Worm (Caenorhabditis elegans) whole organism, L1 larva: ENCODE results near the gene lat-1.

ENCODE experiments used
- C16A3.4 ChIP-seq: fragments of 150-350 bp; optimal IDR thresholded peaks from 2 replicates; lab custom pipeline; 2014; ENCODE audit warnings: missing biosample characterization, missing genetic modification characterization
- C34B4.2 ChIP-seq: sonication (generic microtip); optimal IDR thresholded peaks from 2 replicates; lab custom pipeline; 2017; ENCODE audit warnings: mild to moderate bottlenecking, missing genetic modification characterization, missing compliant biosample characterization
- Y116A8C.19 ChIP-seq: sonication (generic microtip); optimal IDR thresholded peaks from 2 replicates; lab custom pipeline; 2016; ENCODE audit warnings: missing compliant biosample characterization, missing genetic modification characterization, borderline replicate concordance
- aha-1 ChIP-seq: fragments of 150-350 bp; optimal IDR thresholded peaks from 2 replicates; lab custom pipeline; 2014; ENCODE audit warnings: missing biosample characterization, missing genetic modification characterization
- alr-1 ChIP-seq: fragments of 200-800 bp; sonication (Bioruptor generic); optimal IDR thresholded peaks from 2 replicates; lab custom pipeline; 2018; ENCODE audit warnings: borderline replicate concordance, mild to moderate bottlenecking, missing genetic modification characterization, missing compliant biosample characterization
- aly-2 ChIP-seq: fragments of 150-350 bp; optimal IDR thresholded peaks from 2 replicates; lab custom pipeline; 2014; ENCODE audit warnings: missing biosample characterization, missing genetic modification characterization
- ama-1 ChIP-seq: fragments of 150-350 bp; optimal IDR thresholded peaks from 2 replicates; lab custom pipeline; 2014
- ceh-8 ChIP-seq: fragments of 200-800 bp; sonication (Bioruptor generic); optimal IDR thresholded peaks from 2 replicates; lab custom pipeline; 2018; ENCODE audit warnings: mild to moderate bottlenecking, missing genetic modification characterization, moderate library complexity, missing compliant biosample characterization
- ceh-82 ChIP-seq, 3 experiments: fragments of 150-350 bp in 1 of 3; sonication (generic microtip) in 2 of 3; optimal IDR thresholded peaks; 2 replicates each; lab custom pipeline; 2014 to 2017; ENCODE audit warnings: missing biosample characterization in 3 of 3, missing genetic modification characterization in 3 of 3
- ceh-88 ChIP-seq: fragments of 200-800 bp; sonication (Bioruptor generic); IDR thresholded peaks from 2 replicates; pipeline ENCODE4 v1.3.6; 2022; ENCODE audit warnings: missing genetic modification characterization, missing compliant biosample characterization
- ceh-90 ChIP-seq: sonication (generic microtip); optimal IDR thresholded peaks from 2 replicates; lab custom pipeline; 2016; ENCODE audit warnings: missing genetic modification characterization, missing compliant biosample characterization
- dpl-1 ChIP-seq, 3 experiments: fragments of 150-350 bp in 2 of 3; sonication (generic microtip) in 1 of 3; optimal IDR thresholded peaks; 2 replicates each; lab custom pipeline; 2014 to 2017; ENCODE audit warnings: missing biosample characterization in 3 of 3, missing genetic modification characterization in 3 of 3, missing genetic modification reagents in 3 of 3
- dsc-1 ChIP-seq: sonication (generic microtip); optimal IDR thresholded peaks from 2 replicates; lab custom pipeline; 2016; ENCODE audit warnings: mild to moderate bottlenecking, missing genetic modification characterization, missing compliant biosample characterization
- egl-13 ChIP-seq: sonication (generic microtip); optimal IDR thresholded peaks from 2 replicates; lab custom pipeline; 2016; ENCODE audit warnings: missing genotype, missing genetic modification reagents, missing genetic modification characterization, missing compliant biosample characterization
- elt-3 ChIP-seq, 6 experiments: fragments of 150-350 bp in 1 of 6; sonication (generic microtip); optimal IDR thresholded peaks; 2 replicates each; lab custom pipeline; 2017 to 2018; ENCODE audit warnings: missing biosample characterization in 6 of 6, missing genetic modification characterization in 6 of 6, inconsistent platforms in 1 of 6
- fkh-10 ChIP-seq: sonication (generic microtip); optimal IDR thresholded peaks from 2 replicates; lab custom pipeline; 2017; ENCODE audit warnings: missing biosample characterization, missing genetic modification reagents, missing genetic modification characterization
- fos-1 ChIP-seq: fragments of 150-350 bp; optimal IDR thresholded peaks from 2 replicates; lab custom pipeline; 2014; ENCODE audit warnings: missing biosample characterization, missing genetic modification characterization
- grh-1 ChIP-seq: fragments of 200-800 bp; sonication (Bioruptor generic); IDR thresholded peaks from 2 replicates; pipeline ENCODE4 v1.3.6; 2022; ENCODE audit warnings: missing genetic modification reagents, missing genetic modification characterization, missing compliant biosample characterization
- hlh-4 ChIP-seq: sonication (generic microtip); optimal IDR thresholded peaks from 2 replicates; lab custom pipeline; 2016; ENCODE audit warnings: mild to moderate bottlenecking, missing genetic modification characterization, missing compliant biosample characterization
- isw-1 ChIP-seq: fragments of 200-800 bp; sonication (Bioruptor generic); IDR thresholded peaks from 2 replicates; pipeline ENCODE4 v1.3.6; 2022; ENCODE audit warnings: missing genetic modification characterization, missing compliant biosample characterization
- lin-13 ChIP-seq: fragments of 150-350 bp; optimal IDR thresholded peaks from 2 replicates; lab custom pipeline; 2014; ENCODE audit warnings: missing biosample characterization, missing genetic modification reagents, missing genetic modification characterization
- lin-15B ChIP-seq: fragments of 150-350 bp; sonication (generic microtip); optimal IDR thresholded peaks from 3 replicates; lab custom pipeline; 2014; ENCODE audit warnings: missing biosample characterization, missing genetic modification characterization
- lin-35 ChIP-seq, 2 experiments: fragments of 150-350 bp; optimal IDR thresholded peaks; 2 replicates each; lab custom pipeline; 2014; ENCODE audit warnings: missing biosample characterization in 2 of 2, missing genetic modification characterization in 2 of 2, missing genetic modification reagents in 2 of 2
- lir-3 ChIP-seq: sonication (generic microtip); optimal IDR thresholded peaks from 2 replicates; lab custom pipeline; 2016; ENCODE audit warnings: mild to moderate bottlenecking, missing genetic modification characterization, moderate library complexity, missing compliant biosample characterization; ENCODE audit not compliant: poor library complexity
- lsy-2 ChIP-seq, 2 experiments: fragments of 150-350 bp; optimal IDR thresholded peaks; 2 replicates each; lab custom pipeline; 2014; ENCODE audit warnings: missing biosample characterization in 2 of 2, missing genetic modification characterization in 2 of 2
- mdl-1 ChIP-seq, 2 experiments: fragments of 150-350 bp; optimal IDR thresholded peaks; 2 replicates each; lab custom pipeline; 2014 to 2017; ENCODE audit warnings: missing biosample characterization in 2 of 2, missing genetic modification characterization in 2 of 2, inconsistent platforms in 1 of 2
- mep-1 ChIP-seq: fragments of 150-350 bp; optimal IDR thresholded peaks from 2 replicates; lab custom pipeline; 2014; ENCODE audit warnings: missing biosample characterization, missing genetic modification characterization
- nhr-11 ChIP-seq: fragments of 150-350 bp; optimal IDR thresholded peaks from 2 replicates; lab custom pipeline; 2014; ENCODE audit warnings: missing biosample characterization, missing genetic modification characterization
- nhr-12 ChIP-seq: sonication (generic microtip); optimal IDR thresholded peaks from 2 replicates; lab custom pipeline; 2017; ENCODE audit warnings: missing biosample characterization, missing genetic modification characterization
- nhr-20 ChIP-seq: sonication (generic microtip); optimal IDR thresholded peaks from 2 replicates; lab custom pipeline; 2016; ENCODE audit warnings: mild to moderate bottlenecking, missing genetic modification characterization, missing compliant biosample characterization
- nhr-237 ChIP-seq: fragments of 150-350 bp; optimal IDR thresholded peaks from 2 replicates; lab custom pipeline; 2014; ENCODE audit warnings: missing biosample characterization, missing genetic modification characterization
- nhr-28 ChIP-seq: fragments of 150-350 bp; optimal IDR thresholded peaks from 2 replicates; lab custom pipeline; 2014; ENCODE audit warnings: missing biosample characterization, missing genetic modification characterization
- nhr-76 ChIP-seq: sonication (generic microtip); optimal IDR thresholded peaks from 2 replicates; lab custom pipeline; 2017; ENCODE audit warnings: missing biosample characterization, missing genetic modification characterization
- nhr-84 ChIP-seq: sonication (generic microtip); optimal IDR thresholded peaks from 2 replicates; lab custom pipeline; 2017; ENCODE audit warnings: missing biosample characterization, missing genetic modification characterization
- nhr-85 ChIP-seq: sonication (generic microtip); peaks from one replicate; lab custom pipeline; 2016; ENCODE audit warnings: missing genetic modification characterization, inconsistent platforms, missing compliant biosample characterization
- nhr-90 ChIP-seq: sonication (generic microtip); optimal IDR thresholded peaks from 2 replicates; lab custom pipeline; 2016; ENCODE audit warnings: mild to moderate bottlenecking, missing genetic modification characterization, missing compliant biosample characterization; ENCODE audit not compliant: poor library complexity
- rnt-1 ChIP-seq: sonication (generic microtip); optimal IDR thresholded peaks from 2 replicates; lab custom pipeline; 2016; ENCODE audit warnings: mild to moderate bottlenecking, missing genetic modification characterization, moderate library complexity, missing compliant biosample characterization
- skn-1 ChIP-seq: fragments of 150-350 bp; optimal IDR thresholded peaks from 2 replicates; lab custom pipeline; 2014; ENCODE audit warnings: missing biosample characterization, missing genetic modification characterization
- snpc-4 ChIP-seq: fragments of 150-350 bp; optimal IDR thresholded peaks from 2 replicates; lab custom pipeline; 2014; ENCODE audit warnings: missing biosample characterization, missing genetic modification characterization
- sox-4 ChIP-seq: sonication (generic microtip); optimal IDR thresholded peaks from 2 replicates; lab custom pipeline; 2016; ENCODE audit warnings: missing genetic modification characterization, missing compliant biosample characterization
- sptf-1 ChIP-seq: fragments of 150-350 bp; optimal IDR thresholded peaks from 2 replicates; lab custom pipeline; 2014; ENCODE audit warnings: missing biosample characterization, missing genetic modification characterization
- swsn-7 ChIP-seq: sonication (generic microtip); optimal IDR thresholded peaks from 2 replicates; lab custom pipeline; 2016; ENCODE audit warnings: missing genetic modification characterization, missing compliant biosample characterization
- tbx-2 ChIP-seq: sonication (generic microtip); optimal IDR thresholded peaks from 2 replicates; lab custom pipeline; 2016; ENCODE audit warnings: missing genetic modification characterization, missing compliant biosample characterization
- tlp-1 ChIP-seq: fragments of 150-350 bp; optimal IDR thresholded peaks from 2 replicates; lab custom pipeline; 2014; ENCODE audit warnings: missing biosample characterization, missing genetic modification characterization
- unc-130 ChIP-seq: fragments of 150-350 bp; optimal IDR thresholded peaks from 2 replicates; lab custom pipeline; 2017; ENCODE audit warnings: missing biosample characterization, missing genetic modification characterization, inconsistent platforms
- unc-62 ChIP-seq: fragments of 150-350 bp; optimal IDR thresholded peaks from 2 replicates; lab custom pipeline; 2014; ENCODE audit warnings: missing biosample characterization, missing genetic modification reagents, missing genetic modification characterization
- unc-98 ChIP-seq: fragments of 200-800 bp; sonication (Bioruptor generic); IDR thresholded peaks from 2 replicates; pipeline ENCODE4 v1.3.6; 2022; ENCODE audit warnings: missing genetic modification characterization, missing compliant biosample characterization
- vab-15 ChIP-seq: sonication (generic microtip); optimal IDR thresholded peaks from 2 replicates; lab custom pipeline; 2017; ENCODE audit warnings: missing genotype, mild to moderate bottlenecking, missing genetic modification characterization, missing compliant biosample characterization
- xbp-1 ChIP-seq: sonication (generic microtip); optimal IDR thresholded peaks from 2 replicates; lab custom pipeline; 2016; ENCODE audit warnings: missing genetic modification characterization, missing compliant biosample characterization
- ztf-11 ChIP-seq, 2 experiments: sonication (generic microtip); optimal IDR thresholded peaks; 2 replicates each; lab custom pipeline; 2016 to 2017; ENCODE audit warnings: missing genetic modification characterization in 2 of 2, missing biosample characterization in 1 of 2, missing compliant biosample characterization in 1 of 2

Gene lat-1

ce11 chrII:8926451-8926850 is 29.8 kb downstream of the lat-1 start, which contains the start of gene B0457.2:
Gene B0457.2, minus strand, starts transcription at chrII:8926551.
- no peak for TF ChIP-seq skn-1 (tag; lab: Kevin White, UChicago)
- TF ChIP-seq elt-3 (tag; optimal IDR thresholded peaks at IDR 0.05; lab: Kevin White, UChicago): peak in 1 of 6 experiments; percentile 5
- TF ChIP-seq aly-2 (tag; lab: Kevin White, UChicago): no peak

- TF ChIP-seq nhr-76 (tag; lab: Kevin White, UChicago): no peak
- TF ChIP-seq rnt-1 (tag; lab: Kevin White, UChicago): peak; percentile 59
- peak; percentile 65 for TF ChIP-seq ceh-90 (tag; lab: Kevin White, UChicago)
- TF ChIP-seq swsn-7 (tag; lab: Kevin White, UChicago): peak; percentile 31
- no peak for TF ChIP-seq fkh-10
- no peak for TF ChIP-seq snpc-4 (tag; lab: Kevin White, UChicago)
- peak; percentile 39 for TF ChIP-seq tbx-2 (tag; lab: Kevin White, UChicago)
- peak; percentile 27 to 72 for TF ChIP-seq lsy-2 (tag; optimal IDR thresholded peaks at IDR 0.05; lab: Kevin White, UChicago)
- peak; percentile 56 for TF ChIP-seq nhr-20 (tag; lab: Kevin White, UChicago)
- peak; percentile 70 for TF ChIP-seq C16A3.4 (tag; lab: Kevin White, UChicago)
- TF ChIP-seq isw-1 (GFP tag; lab: Robert Waterston, UW): no peak
- TF ChIP-seq egl-13 (tag; lab: Kevin White, UChicago): no peak
- peak; percentile 28 for TF ChIP-seq nhr-90 (tag; lab: Kevin White, UChicago)
- TF ChIP-seq nhr-85: peak; percentile 66
- TF ChIP-seq lin-35 (GFP tag; optimal IDR thresholded peaks at IDR 0.05; lab: Kevin White, UChicago): peak; percentile 48 to 60
- TF ChIP-seq dsc-1 (tag; lab: Kevin White, UChicago): peak; percentile 13
- TF ChIP-seq hlh-4 (tag; lab: Kevin White, UChicago): no peak
- no peak for TF ChIP-seq grh-1
- no peak for TF ChIP-seq aha-1 (tag; lab: Kevin White, UChicago)
- TF ChIP-seq C34B4.2 (tag; lab: Kevin White, UChicago): no peak
- no peak for TF ChIP-seq unc-98
- TF ChIP-seq alr-1 (tag; lab: Kevin White, UChicago): no peak
- no peak for TF ChIP-seq sptf-1 (tag; lab: Kevin White, UChicago)
- no peak for TF ChIP-seq fos-1 (tag; lab: Kevin White, UChicago)
- no peak for TF ChIP-seq nhr-84 (tag; lab: Kevin White, UChicago)
- no peak for TF ChIP-seq unc-62 (GFP tag; lab: Kevin White, UChicago)
- no peak for TF ChIP-seq nhr-237
- no peak for TF ChIP-seq ama-1 (lab: Kevin White, UChicago)
- TF ChIP-seq vab-15: no peak
- peak in 1 of 3 experiments; percentile 23 for TF ChIP-seq ceh-82 (tag; optimal IDR thresholded peaks at IDR 0.05; lab: Kevin White, UChicago)
- peak in 1 of 6 experiments; percentile 35 for TF ChIP-seq elt-3 (tag; optimal IDR thresholded peaks at IDR 0.05; lab: Kevin White, UChicago)
- TF ChIP-seq xbp-1 (tag; lab: Kevin White, UChicago): peak; percentile 50
- peak; percentile 50 for TF ChIP-seq lin-15B (tag; lab: Kevin White, UChicago)
- TF ChIP-seq mdl-1 (tag; optimal IDR thresholded peaks at IDR 0.05; lab: Kevin White, UChicago): peak in 1 of 2 experiments; percentile 3
- TF ChIP-seq nhr-11 (tag; lab: Kevin White, UChicago): no peak
- no peak for TF ChIP-seq lin-13 (GFP tag; lab: Kevin White, UChicago)
- peak; percentile 3 for TF ChIP-seq unc-130 (tag; lab: Kevin White, UChicago)
- TF ChIP-seq aly-2 (tag; lab: Kevin White, UChicago): no peak
- peak; percentile 67 for TF ChIP-seq mep-1
- no peak for TF ChIP-seq nhr-12 (tag; lab: Kevin White, UChicago)
- no peak for TF ChIP-seq ceh-8
- TF ChIP-seq nhr-28: no peak
- TF ChIP-seq skn-1 (tag; lab: Kevin White, UChicago): peak; percentile 21
- no peak for TF ChIP-seq Y116A8C.19 (tag; lab: Kevin White, UChicago)
- peak; percentile 64 for TF ChIP-seq lir-3 (tag; lab: Kevin White, UChicago)
- no peak for TF ChIP-seq ceh-88 (GFP tag; lab: Robert Waterston, UW)
- no peak for TF ChIP-seq sox-4 (tag; lab: Kevin White, UChicago)
- no peak for TF ChIP-seq ztf-11 (tag; optimal IDR thresholded peaks at IDR 0.05; lab: Kevin White, UChicago)
- no peak for TF ChIP-seq tlp-1 (tag; lab: Kevin White, UChicago)
- peak; percentile 22 to 64 (median 37) for TF ChIP-seq dpl-1 (GFP tag; optimal IDR thresholded peaks at IDR 0.05; lab: Kevin White, UChicago)
These were observed 30.7 kb downstream of the lat-1 start, which contains the start of gene cct-2 for ce11 chrII:8927253-8927791. Gene cct-2, plus strand, starts transcription at chrII:8927741.
